Fruit fly (Drosophila melanogaster) whole organism, adult: Measurements from ENCODE around the gene mRpS24.

Experiments
- CG12768 ChIP-seq: fragments of 200-800 bp; sonication (Bioruptor generic); optimal IDR thresholded peaks from 2 replicates; lab custom pipeline; 2017; ENCODE audit warnings: missing biosample characterization, missing genetic modification characterization, mild to moderate bottlenecking, moderate library complexity, missing genetic modification reagents
- Crg-1 ChIP-seq: fragments of 200-800 bp; sonication (Bioruptor generic); optimal IDR thresholded peaks from 2 replicates; lab custom pipeline; 2016; ENCODE audit warnings: missing biosample characterization, missing genetic modification characterization
- cnc ChIP-seq, 2 experiments: fragments of >200 bp; optimal IDR thresholded peaks; 2 replicates each; lab custom pipeline; 2017
- kay ChIP-seq: fragments of 200-800 bp; sonication (Bioruptor generic); peaks from one replicate; lab custom pipeline; 2016; ENCODE audit warnings: missing biosample characterization, missing genetic modification characterization, borderline replicate concordance
- pad ChIP-seq: fragments of 200-800 bp; sonication (Bioruptor generic); optimal IDR thresholded peaks from 3 replicates; lab custom pipeline; 2017; ENCODE audit warnings: missing biosample characterization, missing genetic modification characterization, mild to moderate bottlenecking, moderate library complexity, missing genetic modification reagents

- TF ChIP-seq CG12768 (GFP tag; lab: Kevin White, UChicago) = no peak
- TF ChIP-seq cnc (optimal IDR thresholded peaks at IDR 0.05; lab: Kevin White, UChicago) = peak in 1 of 2 experiments; percentile 34
- peak; percentile 33 for TF ChIP-seq Crg-1 (GFP tag; lab: Kevin White, UChicago)
- TF ChIP-seq kay (GFP tag; lab: Kevin White, UChicago) = no peak
- TF ChIP-seq pad (GFP tag; lab: Kevin White, UChicago) = peak; percentile 2
Measured at dm6 chr3R:24169362-24169761, 6.0 kb upstream of the mRpS24 start, which contains the start of gene CG5510.
